Worm (Caenorhabditis elegans): ENCODE results near the gene mab-10.

mab-10 gene

ce11 chrII:10579655-10580054 lies 51.8 kb downstream of the mab-10 start, which contains the start of gene dohh-1:
TSS of gene dohh-1 (plus strand) at chrII:10579955.
- TF ChIP-seq lin-39 (tag; optimal IDR thresholded peaks at IDR 0.05) (no peak), elt-1 (tag; optimal IDR thresholded peaks at IDR 0.05) (no peak), unc-39 (tag; optimal IDR thresholded peaks at IDR 0.05) (no peak), nhr-237 (tag; optimal IDR thresholded peaks at IDR 0.05) (no peak), mbf-1 (tag; optimal IDR thresholded peaks at IDR 0.05) (no peak), ama-1 (optimal IDR thresholded peaks at IDR 0.05) (no peak), sma-3 (GFP tag; optimal IDR thresholded peaks at IDR 0.05) (no peak), zag-1 (tag; optimal IDR thresholded peaks at IDR 0.05) (no peak), nhr-11 (tag; optimal IDR thresholded peaks at IDR 0.05) (no peak), blmp-1 (tag; optimal IDR thresholded peaks at IDR 0.05; ENCODE audit: insufficient read depth) (no peak), ceh-82 (tag; optimal IDR thresholded peaks at IDR 0.05) (no peak), skn-1 (tag; optimal IDR thresholded peaks at IDR 0.05) (no peak), ztf-11 (tag; optimal IDR thresholded peaks at IDR 0.05) (no peak), aly-2 (tag; optimal IDR thresholded peaks at IDR 0.05) (no peak), nhr-12 (tag; optimal IDR thresholded peaks at IDR 0.05) (no peak), peb-1 (tag; optimal IDR thresholded peaks at IDR 0.05) (no peak), Y55F3AM.14 (GFP tag; optimal IDR thresholded peaks at IDR 0.05) (no peak)

ce11 chrII:10580833-10581232 lies 52.9 kb downstream of the mab-10 start, which contains the start of gene dap-3:
TSS of gene dap-3 (plus strand) at chrII:10581133.
- TF ChIP-seq lin-39 (tag; optimal IDR thresholded peaks at IDR 0.05) (no peak), nhr-10 (tag; optimal IDR thresholded peaks at IDR 0.05) (no peak), lsy-2 (tag; optimal IDR thresholded peaks at IDR 0.05) (no peak), blmp-1 (tag; optimal IDR thresholded peaks at IDR 0.05; ENCODE audit: insufficient read depth) (no peak), snpc-4 (tag; optimal IDR thresholded peaks at IDR 0.05) (no peak), ceh-16 (tag; optimal IDR thresholded peaks at IDR 0.05) (no peak), sma-3 (GFP tag; optimal IDR thresholded peaks at IDR 0.05) (no peak), sma-9 (GFP tag; optimal IDR thresholded peaks at IDR 0.05) (no peak), sma-9 (tag; optimal IDR thresholded peaks at IDR 0.05) (no peak), lin-13 (GFP tag; optimal IDR thresholded peaks at IDR 0.05) (no peak), Y55F3AM.14 (GFP tag; optimal IDR thresholded peaks at IDR 0.05) (no peak), lin-11 (tag; optimal IDR thresholded peaks at IDR 0.05) (no peak), unc-62 (GFP tag; optimal IDR thresholded peaks at IDR 0.05) (no peak), elt-3 (tag; optimal IDR thresholded peaks at IDR 0.05) (no peak)

- TF ChIP-seq ztf-4 (tag; optimal IDR thresholded peaks at IDR 0.05) (no peak), R02D3.7 (tag; optimal IDR thresholded peaks at IDR 0.05) (no peak), ceh-82 (tag; optimal IDR thresholded peaks at IDR 0.05) (no peak), lsy-2 (tag; optimal IDR thresholded peaks at IDR 0.05) (no peak)
These were observed 54.4 kb downstream of the mab-10 start, which contains the start of gene mrps-22 for ce11 chrII:10582318-10582717. TSS of gene mrps-22 (plus strand) at chrII:10582618.

All from whole organism, L2 larva.